Fruit fly (Drosophila melanogaster) whole organism, embryonic: ENCODE results near the gene lectin-33A.

Source experiments
- Ada2b ChIP-seq: fragments of 200-800 bp; sonication (Bioruptor generic); IDR thresholded peaks from 2 replicates; pipeline ENCODE4 v1.3.6; 2022; ENCODE audit warnings: missing biosample characterization, missing genetic modification characterization
- Aef1 ChIP-seq: fragments of 200-800 bp; sonication (Bioruptor generic); IDR thresholded peaks from 3 replicates; pipeline ENCODE4 v1.3.6; 2022; ENCODE audit warnings: missing biosample characterization, missing genetic modification characterization
- Asciz ChIP-seq: fragments of 200-800 bp; sonication (Bioruptor generic); optimal IDR thresholded peaks from 2 replicates; lab custom pipeline; 2017; ENCODE audit warnings: missing biosample characterization, mild to moderate bottlenecking, missing genetic modification characterization, missing genetic modification reagents
- CG10267 ChIP-seq: fragments of 200-800 bp; sonication (Bioruptor generic); optimal IDR thresholded peaks from 2 replicates; lab custom pipeline; 2018; ENCODE audit warnings: missing biosample characterization, mild to moderate bottlenecking, missing genetic modification characterization, moderate library complexity
- CG12155 ChIP-seq: fragments of 200-800 bp; sonication (Bioruptor generic); optimal IDR thresholded peaks from 3 replicates; lab custom pipeline; 2016; ENCODE audit warnings: missing biosample characterization, missing genetic modification characterization
- CG12391 ChIP-seq: fragments of 200-800 bp; sonication (Bioruptor generic); optimal IDR thresholded peaks from 3 replicates; lab custom pipeline; 2018; ENCODE audit warnings: missing biosample characterization, mild to moderate bottlenecking, missing genetic modification characterization, moderate library complexity
- CG12659 ChIP-seq: fragments of 200-800 bp; sonication (Bioruptor generic); optimal IDR thresholded peaks from 3 replicates; lab custom pipeline; 2017; ENCODE audit warnings: mild to moderate bottlenecking, missing biosample characterization, missing genetic modification reagents, missing genetic modification characterization
- CG12744 ChIP-seq: fragments of 200-800 bp; sonication (Bioruptor generic); optimal IDR thresholded peaks from 2 replicates; lab custom pipeline; 2016; ENCODE audit warnings: missing biosample characterization, missing genetic modification characterization
- CG13424 ChIP-seq: fragments of 200-800 bp; sonication (Bioruptor generic); optimal IDR thresholded peaks from 2 replicates; lab custom pipeline; 2019; ENCODE audit warnings: missing biosample characterization, mild to moderate bottlenecking, missing genetic modification characterization, moderate library complexity
- CG14014 ChIP-seq: fragments of 200-800 bp; sonication (Bioruptor generic); IDR thresholded peaks from 2 replicates; pipeline ENCODE4 v1.3.6; 2022; ENCODE audit warnings: missing biosample characterization, missing genetic modification characterization
- CG14667 ChIP-seq: fragments of 200-800 bp; sonication (Bioruptor generic); IDR thresholded peaks from 2 replicates; pipeline ENCODE4 v1.3.6; 2022; ENCODE audit warnings: missing biosample characterization, missing genetic modification characterization
- CG14860 ChIP-seq: fragments of 200-800 bp; sonication (Bioruptor generic); IDR thresholded peaks from 3 replicates; pipeline ENCODE4 v1.3.6; 2022; ENCODE audit warnings: missing biosample characterization, missing genetic modification characterization; ENCODE audit not compliant: partially characterized antibody
- CG15269 ChIP-seq: fragments of 200-800 bp; sonication (Bioruptor generic); optimal IDR thresholded peaks from 2 replicates; lab custom pipeline; 2018; ENCODE audit warnings: missing biosample characterization, mild to moderate bottlenecking, missing genetic modification characterization, moderate library complexity
- CG17802 ChIP-seq: fragments of 200-800 bp; sonication (Bioruptor generic); optimal IDR thresholded peaks from 2 replicates; lab custom pipeline; 2018; ENCODE audit warnings: missing biosample characterization, mild to moderate bottlenecking, missing genetic modification characterization, moderate library complexity
- CG17912 ChIP-seq: fragments of 200-800 bp; sonication (Bioruptor generic); optimal IDR thresholded peaks from 2 replicates; lab custom pipeline; 2018; ENCODE audit warnings: missing biosample characterization, mild to moderate bottlenecking, missing genetic modification characterization
- CG18262 ChIP-seq: fragments of 200-800 bp; optimal IDR thresholded peaks from 3 replicates; lab custom pipeline; 2019; ENCODE audit warnings: missing biosample characterization, mild to moderate bottlenecking, missing genetic modification characterization, moderate library complexity
- CG2712 ChIP-seq: fragments of 200-800 bp; optimal IDR thresholded peaks from 3 replicates; lab custom pipeline; 2019; ENCODE audit warnings: missing biosample characterization, mild to moderate bottlenecking, missing genetic modification characterization, moderate library complexity
- CG31224 ChIP-seq: fragments of 200-800 bp; sonication (Bioruptor generic); IDR thresholded peaks from 2 replicates; pipeline ENCODE4 v1.3.6; 2022; ENCODE audit warnings: missing biosample characterization, missing genetic modification characterization
- CG6689 ChIP-seq: fragments of 200-800 bp; sonication (Bioruptor generic); IDR thresholded peaks from 2 replicates; pipeline ENCODE4 v1.3.6; 2022; ENCODE audit warnings: missing biosample characterization, missing genetic modification characterization
- CG7839 ChIP-seq: fragments of 200-800 bp; sonication (Bioruptor generic); optimal IDR thresholded peaks from 3 replicates; lab custom pipeline; 2018; ENCODE audit warnings: missing biosample characterization, mild to moderate bottlenecking, missing genetic modification characterization, moderate library complexity
- CG7928 ChIP-seq: fragments of 200-800 bp; sonication (Bioruptor generic); optimal IDR thresholded peaks from 2 replicates; lab custom pipeline; 2017; ENCODE audit warnings: missing biosample characterization, mild to moderate bottlenecking, missing genetic modification characterization
- CG8944 ChIP-seq: fragments of 200-800 bp; sonication (Bioruptor generic); optimal IDR thresholded peaks from 3 replicates; lab custom pipeline; 2016; ENCODE audit warnings: missing biosample characterization, missing genetic modification characterization
- CG9437 ChIP-seq: fragments of 200-800 bp; sonication (Bioruptor generic); optimal IDR thresholded peaks from 2 replicates; lab custom pipeline; 2018; ENCODE audit warnings: missing biosample characterization, mild to moderate bottlenecking, missing genetic modification characterization
- Dip2 ChIP-seq: fragments of 200-800 bp; sonication (Bioruptor generic); IDR thresholded peaks from 2 replicates; pipeline ENCODE4 v1.3.6; 2022; ENCODE audit warnings: missing biosample characterization, missing genetic modification characterization
- Doc2 ChIP-seq: fragments of 200-800 bp; sonication (Bioruptor generic); IDR thresholded peaks from 2 replicates; pipeline ENCODE4 v1.3.6; 2022; ENCODE audit warnings: missing biosample characterization, missing genetic modification characterization
- HLH3B ChIP-seq: fragments of 200-800 bp; sonication (Bioruptor generic); IDR thresholded peaks from 2 replicates; pipeline ENCODE4 v1.3.6; 2022; ENCODE audit warnings: missing biosample characterization, missing genetic modification characterization
- Hmx ChIP-seq: fragments of 200-800 bp; sonication (Bioruptor generic); optimal IDR thresholded peaks from 2 replicates; lab custom pipeline; 2016; ENCODE audit warnings: missing biosample characterization, missing genetic modification characterization
- MTF-1 ChIP-seq: fragments of 200-800 bp; sonication (Bioruptor generic); optimal IDR thresholded peaks from 2 replicates; lab custom pipeline; 2018; ENCODE audit warnings: missing biosample characterization, mild to moderate bottlenecking, missing genetic modification characterization, borderline replicate concordance
- Max ChIP-seq: fragments of 200-800 bp; sonication (Bioruptor generic); optimal IDR thresholded peaks from 2 replicates; lab custom pipeline; 2016; ENCODE audit warnings: missing biosample characterization, mild to moderate bottlenecking, missing genetic modification characterization
- Rx ChIP-seq: fragments of 200-800 bp; sonication (Bioruptor generic); IDR thresholded peaks from 2 replicates; pipeline ENCODE4 v1.3.6; 2022; ENCODE audit warnings: missing biosample characterization, missing genetic modification characterization
- Stat92E ChIP-seq, 3 experiments: fragments of >200 bp in 2 of 3; fragments of 200-800 bp in 1 of 3; sonication (Bioruptor generic) in 1 of 3; optimal IDR thresholded peaks; 2 replicates each; lab custom pipeline; 2017 to 2019; ENCODE audit warnings: missing biosample characterization in 3 of 3, missing genetic modification characterization in 3 of 3, mild to moderate bottlenecking in 1 of 3, moderate library complexity in 1 of 3
- Xbp1 ChIP-seq: fragments of 200-800 bp; sonication (Bioruptor generic); optimal IDR thresholded peaks from 3 replicates; lab custom pipeline; 2016; ENCODE audit warnings: missing biosample characterization, mild to moderate bottlenecking, missing genetic modification characterization
- YL-1 ChIP-seq: fragments of 200-800 bp; sonication (Bioruptor generic); optimal IDR thresholded peaks from 3 replicates; lab custom pipeline; 2017; ENCODE audit warnings: missing biosample characterization, mild to moderate bottlenecking, missing genetic modification characterization
- ato ChIP-seq: fragments of 200-800 bp; sonication (Bioruptor generic); IDR thresholded peaks from 2 replicates; pipeline ENCODE4 v1.3.6; 2022; ENCODE audit warnings: missing biosample characterization, missing genetic modification characterization; ENCODE audit not compliant: partially characterized antibody
- bigmax ChIP-seq: fragments of 200-800 bp; sonication (Bioruptor generic); optimal IDR thresholded peaks from 2 replicates; lab custom pipeline; 2018; ENCODE audit warnings: missing biosample characterization, mild to moderate bottlenecking, missing genetic modification characterization
- cas ChIP-seq: fragments of 200-800 bp; sonication (Bioruptor generic); IDR thresholded peaks from 2 replicates; pipeline ENCODE4 v1.3.6; 2022; ENCODE audit warnings: missing biosample characterization, missing genetic modification characterization
- croc ChIP-seq: fragments of 200-800 bp; sonication (Bioruptor generic); conservative IDR thresholded peaks from 3 replicates; pipeline ENCODE4 v1.3.6; 2022; ENCODE audit warnings: missing biosample characterization, missing genetic modification characterization
- danr ChIP-seq: fragments of 200-800 bp; sonication (Bioruptor generic); IDR thresholded peaks from 2 replicates; pipeline ENCODE4 v1.3.6; 2022; ENCODE audit warnings: missing biosample characterization, missing genetic modification characterization
- dm ChIP-seq: fragments of 200-800 bp; sonication (Bioruptor generic); optimal IDR thresholded peaks from 3 replicates; lab custom pipeline; 2016; ENCODE audit warnings: missing biosample characterization, missing genetic modification characterization
- fd102C ChIP-seq: fragments of 200-800 bp; sonication (Bioruptor generic); optimal IDR thresholded peaks from 2 replicates; lab custom pipeline; 2018; ENCODE audit warnings: missing biosample characterization, mild to moderate bottlenecking, missing genetic modification characterization, moderate library complexity
- fd3F ChIP-seq: fragments of 200-800 bp; sonication (Bioruptor generic); optimal IDR thresholded peaks from 2 replicates; lab custom pipeline; 2018; ENCODE audit warnings: missing biosample characterization, mild to moderate bottlenecking, missing genetic modification characterization, moderate library complexity
- hbn ChIP-seq: fragments of 200-800 bp; sonication (Bioruptor generic); IDR thresholded peaks from 2 replicates; pipeline ENCODE4 v1.3.6; 2022; ENCODE audit warnings: missing biosample characterization, missing genetic modification characterization; ENCODE audit not compliant: partially characterized antibody
- inv ChIP-seq: fragments of 200-800 bp; sonication (Bioruptor generic); IDR thresholded peaks from 2 replicates; pipeline ENCODE4 v1.3.6; 2022; ENCODE audit warnings: missing biosample characterization, missing genetic modification characterization; ENCODE audit not compliant: partially characterized antibody
- lilli ChIP-seq: fragments of 200-800 bp; sonication (Bioruptor generic); optimal IDR thresholded peaks from 3 replicates; lab custom pipeline; 2016; ENCODE audit warnings: missing biosample characterization, missing genetic modification characterization
- otp ChIP-seq: fragments of 200-800 bp; sonication (Bioruptor generic); IDR thresholded peaks from 3 replicates; pipeline ENCODE4, ENCODE4 v1.3.6; 2022; ENCODE audit warnings: missing biosample characterization, missing genetic modification characterization
- unc-4 ChIP-seq: fragments of 200-800 bp; sonication (Bioruptor generic); IDR thresholded peaks from 2 replicates; pipeline ENCODE4 v1.3.6; 2022; ENCODE audit warnings: missing biosample characterization, missing genetic modification characterization; ENCODE audit not compliant: partially characterized antibody
- unpg ChIP-seq: fragments of 200-800 bp; sonication (Bioruptor generic); optimal IDR thresholded peaks from 3 replicates; lab custom pipeline; 2018; ENCODE audit warnings: missing biosample characterization, mild to moderate bottlenecking, missing genetic modification characterization, moderate library complexity
- wdn ChIP-seq: fragments of 200-800 bp; sonication (Bioruptor generic); IDR thresholded peaks from 2 replicates; pipeline ENCODE4 v1.3.6; 2022; ENCODE audit warnings: missing biosample characterization, missing genetic modification characterization
- zen ChIP-seq: fragments of 200-800 bp; sonication (Bioruptor generic); optimal IDR thresholded peaks from 3 replicates; lab custom pipeline; 2018; ENCODE audit warnings: missing biosample characterization, mild to moderate bottlenecking, missing genetic modification characterization, moderate library complexity

lectin-33A gene

DNA sequence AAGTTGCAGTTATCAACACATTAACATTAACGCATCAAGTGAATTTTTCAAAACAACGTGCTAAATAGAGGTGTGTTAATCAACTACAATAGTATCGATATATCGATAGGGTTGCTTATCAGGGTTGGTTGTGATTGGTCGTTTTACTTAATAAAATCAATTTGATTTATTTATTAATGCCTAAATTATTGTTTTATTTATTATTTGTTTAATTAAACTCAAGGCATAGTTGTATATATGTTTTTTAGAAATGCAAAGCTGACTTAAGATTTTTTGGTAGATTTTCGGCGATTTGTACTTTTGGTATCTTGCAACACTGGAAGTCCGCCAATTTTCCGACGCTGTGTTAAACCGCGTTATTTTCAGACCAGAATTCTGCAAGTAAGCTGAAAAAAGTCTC is 9.1 kb downstream of the lectin-33A start, which contains the start of the genes Art8 and dUTPase (continued):
- TF ChIP-seq unpg (GFP tag; lab: Kevin White, UChicago) (peak; percentile 75), Dip2 (no peak), Asciz (GFP tag; lab: Kevin White, UChicago) (no peak), Doc2 (GFP tag; lab: Robert Waterston, UW) (no peak), CG12744 (GFP tag; lab: Kevin White, UChicago) (peak; percentile 30), CG17802 (no peak), Xbp1 (peak; percentile 79), fd3F (peak; percentile 62), CG9437 (GFP tag; lab: Kevin White, UChicago) (peak; percentile 17), CG7928 (GFP tag; lab: Kevin White, UChicago) (peak; percentile 89), CG6689 (GFP tag; lab: Robert Waterston, UW) (peak; percentile 56), zen (tag; lab: Kevin White, UChicago) (peak; percentile 82), CG12659 (GFP tag; lab: Kevin White, UChicago) (peak; percentile 90), Stat92E (GFP tag; optimal IDR thresholded peaks at IDR 0.05; lab: Kevin White, UChicago) (peak in 1 of 3 experiments; percentile 54), CG10267 (peak; percentile 99), CG7839 (tag; lab: Kevin White, UChicago) (peak; percentile 66), Hmx (GFP tag; lab: Kevin White, UChicago) (no peak), CG14667 (GFP tag; lab: Robert Waterston, UW) (peak; percentile 48; the same call in 1 of the 2 replicates), ato (peak; percentile 23; the same call in 1 of the 2 replicates), croc (GFP tag; lab: Robert Waterston, UW) (peak; percentile 43; the same call in 2 of the 3 replicates), CG17912 (GFP tag; lab: Kevin White, UChicago) (no peak), YL-1 (GFP tag; lab: Kevin White, UChicago) (peak; percentile 82), wdn (GFP tag; lab: Robert Waterston, UW) (peak; percentile 30; the same call in 1 of the 2 replicates), danr (GFP tag; lab: Robert Waterston, UW) (no peak; the same call in 1 of the 2 replicates), CG12391 (tag; lab: Kevin White, UChicago) (peak; percentile 93), CG12155 (GFP tag; lab: Kevin White, UChicago) (peak; percentile 76), CG18262 (tag; lab: Kevin White, UChicago) (peak; percentile 75), CG8944 (no peak), HLH3B (GFP tag; lab: Robert Waterston, UW) (peak; percentile 55), hbn (GFP tag; lab: Robert Waterston, UW) (peak; percentile 85), CG14014 (GFP tag; lab: Robert Waterston, UW) (peak; percentile 63), Max (GFP tag; lab: Kevin White, UChicago) (peak; percentile 93), Aef1 (peak; percentile 51; the same call in 2 of the 3 replicates), fd102C (GFP tag; lab: Kevin White, UChicago) (no peak), bigmax (GFP tag; lab: Kevin White, UChicago) (no peak), Rx (GFP tag; lab: Robert Waterston, UW) (no peak), unc-4 (GFP tag; lab: Robert Waterston, UW) (peak; percentile 93), CG15269 (peak; percentile 61), CG14860 (GFP tag; lab: Robert Waterston, UW) (peak; percentile 77), Ada2b (peak; percentile 61), otp (GFP tag; lab: Robert Waterston, UW) (peak; percentile 35; the same call in 1 of the 3 replicates), inv (peak; percentile 77), cas (GFP tag; lab: Robert Waterston, UW) (peak; percentile 58; the same call in 1 of the 2 replicates), dm (GFP tag; lab: Kevin White, UChicago) (peak; percentile 63), CG31224 (GFP tag; lab: Robert Waterston, UW) (peak; percentile 47; the same call in 1 of the 2 replicates), CG2712 (tag; lab: Kevin White, UChicago) (peak; percentile 88), MTF-1 (no peak), lilli (peak; percentile 84), CG13424 (tag; lab: Kevin White, UChicago) (peak; percentile 76)
